Fruit fly (Drosophila melanogaster) whole organism, embryonic: Measurements from ENCODE around the gene CCAP.
A peak's percentile ranks its signal among the peaks of the same experiment; 100 is the strongest.

Experiments
- CG10209 ChIP-seq: fragments of 200-800 bp; sonication (Bioruptor generic); optimal IDR thresholded peaks from 3 replicates; lab custom pipeline; 2017; ENCODE audit warnings: missing biosample characterization, mild to moderate bottlenecking, missing genetic modification characterization, missing genetic modification reagents
- CG10274 ChIP-seq: fragments of 200-800 bp; sonication (Bioruptor generic); optimal IDR thresholded peaks from 3 replicates; lab custom pipeline; 2017; ENCODE audit warnings: missing biosample characterization, mild to moderate bottlenecking, missing genetic modification characterization
- CG10959 ChIP-seq: fragments of 200-800 bp; sonication (Bioruptor generic); IDR thresholded peaks from 2 replicates; pipeline ENCODE4 v1.3.6; 2022; ENCODE audit warnings: missing biosample characterization, missing genetic modification characterization
- CG11093 ChIP-seq: fragments of 200-800 bp; sonication (Bioruptor generic); IDR thresholded peaks from 3 replicates; pipeline ENCODE4 v1.3.6; 2022; ENCODE audit warnings: missing biosample characterization, missing genetic modification characterization
- CG12155 ChIP-seq: fragments of 200-800 bp; sonication (Bioruptor generic); optimal IDR thresholded peaks from 3 replicates; lab custom pipeline; 2016; ENCODE audit warnings: missing biosample characterization, missing genetic modification characterization
- CG15696 ChIP-seq: fragments of 200-800 bp; sonication (Bioruptor generic); optimal IDR thresholded peaks from 2 replicates; lab custom pipeline; 2019; ENCODE audit warnings: missing biosample characterization, mild to moderate bottlenecking, missing genetic modification characterization, moderate library complexity
- CG17385 ChIP-seq: fragments of 200-800 bp; sonication (Bioruptor generic); optimal IDR thresholded peaks from 3 replicates; lab custom pipeline; 2018; ENCODE audit warnings: missing biosample characterization, mild to moderate bottlenecking, missing genetic modification characterization
- CG1792 ChIP-seq: fragments of 200-800 bp; sonication (Bioruptor generic); optimal IDR thresholded peaks from 2 replicates; lab custom pipeline; 2016; ENCODE audit warnings: missing biosample characterization, missing genetic modification characterization
- CG1832 ChIP-seq: fragments of 200-800 bp; sonication (Bioruptor generic); optimal IDR thresholded peaks from 2 replicates; lab custom pipeline; 2017; ENCODE audit warnings: missing biosample characterization, mild to moderate bottlenecking, missing genetic modification characterization, inconsistent platforms
- CG32772 ChIP-seq: fragments of 200-800 bp; sonication (Bioruptor generic); IDR thresholded peaks from 2 replicates; pipeline ENCODE4 v1.3.6; 2022; ENCODE audit warnings: missing biosample characterization, missing genetic modification characterization
- CG3407 ChIP-seq: fragments of 200-800 bp; sonication (Bioruptor generic); optimal IDR thresholded peaks from 2 replicates; lab custom pipeline; 2018; ENCODE audit warnings: missing biosample characterization, mild to moderate bottlenecking, missing genetic modification characterization
- CG34224 ChIP-seq: fragments of 200-800 bp; sonication (Bioruptor generic); IDR thresholded peaks from 3 replicates; pipeline ENCODE4 v1.3.6; 2022; ENCODE audit warnings: missing biosample characterization, missing genetic modification characterization; ENCODE audit not compliant: partially characterized antibody
- CG3726 ChIP-seq: fragments of 200-800 bp; sonication (Bioruptor generic); IDR thresholded peaks from 3 replicates; pipeline ENCODE4, ENCODE4 v1.3.6; 2022; ENCODE audit warnings: missing biosample characterization, missing genetic modification characterization
- CG4617 ChIP-seq: fragments of 200-800 bp; sonication (Bioruptor generic); optimal IDR thresholded peaks from 3 replicates; lab custom pipeline; 2016; ENCODE audit warnings: missing biosample characterization, missing genetic modification characterization, borderline replicate concordance
- CG5245 ChIP-seq: fragments of 200-800 bp; sonication (Bioruptor generic); optimal IDR thresholded peaks from 3 replicates; lab custom pipeline; 2016; ENCODE audit warnings: missing biosample characterization, missing genetic modification characterization
- CG8281 ChIP-seq: fragments of 200-800 bp; sonication (Bioruptor generic); optimal IDR thresholded peaks from 2 replicates; lab custom pipeline; 2018; ENCODE audit warnings: missing biosample characterization, mild to moderate bottlenecking, missing genetic modification characterization, moderate library complexity
- CG8290 ChIP-seq, 3 experiments: fragments of 200-800 bp; sonication (Bioruptor generic); optimal IDR thresholded peaks; 2 replicates each; lab custom pipeline; 2016 to 2019; ENCODE audit warnings: missing biosample characterization in 3 of 3, missing genetic modification characterization in 3 of 3, mild to moderate bottlenecking in 2 of 3, moderate library complexity in 1 of 3
- CG8388 ChIP-seq: fragments of 200-800 bp; sonication (Bioruptor generic); optimal IDR thresholded peaks from 2 replicates; lab custom pipeline; 2019; ENCODE audit warnings: missing biosample characterization, mild to moderate bottlenecking, missing genetic modification characterization, moderate library complexity
- CG9609 ChIP-seq: fragments of 200-800 bp; sonication (Bioruptor generic); optimal IDR thresholded peaks from 3 replicates; lab custom pipeline; 2016; ENCODE audit warnings: missing biosample characterization, missing genetic modification characterization
- CHES-1-like ChIP-seq: fragments of 200-800 bp; sonication (Bioruptor generic); optimal IDR thresholded peaks from 2 replicates; lab custom pipeline; 2016; ENCODE audit warnings: missing biosample characterization, missing genetic modification characterization
- Chrac-16 ChIP-seq: fragments of 200-800 bp; sonication (Bioruptor generic); optimal IDR thresholded peaks from 3 replicates; lab custom pipeline; 2016; ENCODE audit warnings: missing biosample characterization, missing genetic modification characterization
- D19B ChIP-seq: fragments of 200-800 bp; sonication (Bioruptor generic); optimal IDR thresholded peaks from 2 replicates; lab custom pipeline; 2017; ENCODE audit warnings: missing biosample characterization, mild to moderate bottlenecking, missing genetic modification characterization
- Dad ChIP-seq: fragments of 200-800 bp; sonication (Bioruptor generic); optimal IDR thresholded peaks from 3 replicates; lab custom pipeline; 2016; ENCODE audit warnings: missing biosample characterization, missing genetic modification characterization
- Dfd ChIP-seq, 2 experiments: fragments of >200 bp; optimal IDR thresholded peaks; 2 replicates each; lab custom pipeline; 2017; ENCODE audit warnings: missing biosample characterization in 2 of 2, missing genetic modification characterization in 2 of 2
- Dp ChIP-seq: fragments of 200-800 bp; sonication (Bioruptor generic); optimal IDR thresholded peaks from 2 replicates; lab custom pipeline; 2018; ENCODE audit warnings: missing biosample characterization, mild to moderate bottlenecking, missing genetic modification characterization, moderate library complexity
- E2f1 ChIP-seq: fragments of 200-800 bp; sonication (Bioruptor generic); IDR thresholded peaks from 2 replicates; pipeline ENCODE4 v1.3.6; 2022; ENCODE audit warnings: missing biosample characterization, missing genetic modification characterization
- Fer1 ChIP-seq: fragments of 200-800 bp; sonication (Bioruptor generic); optimal IDR thresholded peaks from 2 replicates; lab custom pipeline; 2017; ENCODE audit warnings: missing biosample characterization, mild to moderate bottlenecking, missing genetic modification characterization
- Hr51 ChIP-seq, 2 experiments: fragments of 200-800 bp; sonication (Bioruptor generic); optimal IDR thresholded peaks; 2 replicates in 1 of 2; 3 replicates in 1 of 2; lab custom pipeline; 2016 to 2018; ENCODE audit warnings: missing biosample characterization in 2 of 2, missing genetic modification characterization in 2 of 2, mild to moderate bottlenecking in 1 of 2, moderate library complexity in 1 of 2
- Optix ChIP-seq: fragments of 200-800 bp; sonication (Bioruptor generic); IDR thresholded peaks from 3 replicates; pipeline ENCODE4 v1.3.6; 2022; ENCODE audit warnings: missing biosample characterization, missing genetic modification characterization
- Poxn ChIP-seq: fragments of 200-800 bp; sonication (Bioruptor generic); IDR thresholded peaks from 2 replicates; pipeline ENCODE4 v1.3.6; 2022; ENCODE audit warnings: missing biosample characterization, missing genetic modification characterization
- Taf1 ChIP-seq: fragments of 200-800 bp; sonication (Bioruptor generic); IDR thresholded peaks from 2 replicates; pipeline ENCODE4 v1.3.6; 2022; ENCODE audit warnings: missing biosample characterization, missing genetic modification characterization
- Xbp1 ChIP-seq: fragments of 200-800 bp; sonication (Bioruptor generic); optimal IDR thresholded peaks from 3 replicates; lab custom pipeline; 2016; ENCODE audit warnings: missing biosample characterization, mild to moderate bottlenecking, missing genetic modification characterization
- esg ChIP-seq: fragments of 200-800 bp; sonication (Bioruptor generic); conservative IDR thresholded peaks from 2 replicates; pipeline ENCODE4 v1.3.6; 2022; ENCODE audit warnings: missing biosample characterization, missing genetic modification characterization
- fd64A ChIP-seq: fragments of 200-800 bp; sonication (Bioruptor generic); optimal IDR thresholded peaks from 3 replicates; lab custom pipeline; 2018; ENCODE audit warnings: missing biosample characterization, mild to moderate bottlenecking, missing genetic modification characterization
- fu2 ChIP-seq: fragments of 200-800 bp; sonication (Bioruptor generic); optimal IDR thresholded peaks from 2 replicates; lab custom pipeline; 2016; ENCODE audit warnings: missing biosample characterization, missing genetic modification characterization
- hbn ChIP-seq: fragments of 200-800 bp; sonication (Bioruptor generic); IDR thresholded peaks from 2 replicates; pipeline ENCODE4 v1.3.6; 2022; ENCODE audit warnings: missing biosample characterization, missing genetic modification characterization; ENCODE audit not compliant: partially characterized antibody
- hth ChIP-seq: fragments of >200 bp; optimal IDR thresholded peaks from 2 replicates; lab custom pipeline; 2017; ENCODE audit warnings: inconsistent platforms
- jumu ChIP-seq: fragments of 200-800 bp; sonication (Bioruptor generic); optimal IDR thresholded peaks from 3 replicates; lab custom pipeline; 2016; ENCODE audit warnings: missing biosample characterization, missing genetic modification characterization
- kah ChIP-seq: fragments of 200-800 bp; sonication (Bioruptor generic); optimal IDR thresholded peaks from 2 replicates; lab custom pipeline; 2018; ENCODE audit warnings: missing biosample characterization, mild to moderate bottlenecking, missing genetic modification characterization
- org-1 ChIP-seq: fragments of 200-800 bp; sonication (Bioruptor generic); optimal IDR thresholded peaks from 2 replicates; lab custom pipeline; 2017; ENCODE audit warnings: missing biosample characterization, missing genetic modification characterization
- phol ChIP-seq: fragments of 200-800 bp; sonication (Bioruptor generic); optimal IDR thresholded peaks from 3 replicates; lab custom pipeline; 2018; ENCODE audit warnings: missing biosample characterization, mild to moderate bottlenecking, missing genetic modification characterization, moderate library complexity
- rib ChIP-seq: fragments of 200-800 bp; sonication (Bioruptor generic); IDR thresholded peaks from 2 replicates; pipeline ENCODE4 v1.3.6; 2022; ENCODE audit warnings: missing biosample characterization, missing genetic modification characterization
- row ChIP-seq: fragments of 200-800 bp; sonication (Bioruptor generic); IDR thresholded peaks from 3 replicates; pipeline ENCODE4 v1.3.6; 2022; ENCODE audit warnings: missing biosample characterization, missing genetic modification characterization
- run ChIP-seq: fragments of 200-800 bp; sonication (Bioruptor generic); optimal IDR thresholded peaks from 3 replicates; lab custom pipeline; 2018; ENCODE audit warnings: missing biosample characterization, mild to moderate bottlenecking, missing genetic modification characterization
- schlank ChIP-seq: fragments of 200-800 bp; sonication (Bioruptor generic); optimal IDR thresholded peaks from 2 replicates; lab custom pipeline; 2018; ENCODE audit warnings: missing biosample characterization, mild to moderate bottlenecking, missing genetic modification characterization
- slbo ChIP-seq: fragments of 200-800 bp; sonication (Bioruptor generic); IDR thresholded peaks from 2 replicates; pipeline ENCODE4 v1.3.6; 2022; ENCODE audit warnings: missing biosample characterization, missing genetic modification characterization
- tgo ChIP-seq: fragments of 200-800 bp; sonication (Bioruptor generic); IDR thresholded peaks from 3 replicates; pipeline ENCODE4 v1.3.6; 2022; ENCODE audit warnings: missing biosample characterization, missing genetic modification characterization
- twi ChIP-seq: fragments of 200-800 bp; optimal IDR thresholded peaks from 2 replicates; lab custom pipeline; 2019; ENCODE audit warnings: missing biosample characterization, mild to moderate bottlenecking, missing genetic modification characterization, moderate library complexity
- yki ChIP-seq: fragments of >200 bp; optimal IDR thresholded peaks from 3 replicates; lab custom pipeline; 2018
- zen2 ChIP-seq: fragments of 200-800 bp; sonication (Bioruptor generic); IDR thresholded peaks from 3 replicates; pipeline ENCODE4 v1.3.6; 2022; ENCODE audit warnings: missing biosample characterization, missing genetic modification characterization; ENCODE audit not compliant: partially characterized antibody

Gene CCAP

DNA sequence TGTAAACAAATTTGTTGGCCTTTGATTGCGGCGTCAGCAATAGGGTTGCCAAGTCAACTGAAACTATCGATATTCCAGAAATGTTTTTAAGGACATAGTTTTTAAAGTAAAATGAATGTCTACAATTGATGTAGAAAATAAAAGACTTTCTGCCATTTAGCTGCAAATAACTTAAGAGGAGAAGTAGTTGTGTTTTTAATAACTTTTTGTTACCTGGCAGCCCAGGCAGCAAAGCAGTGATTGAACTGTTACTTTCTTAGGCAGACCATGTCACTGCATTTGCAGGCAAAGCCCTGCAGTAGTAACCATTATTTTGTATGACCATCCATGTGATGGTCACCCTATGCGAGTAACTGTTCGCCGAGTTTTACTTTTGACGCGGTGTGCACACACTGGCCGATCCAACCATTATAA is 48.7 kb upstream of the CCAP start, which contains the start of the genes rumi, CG7029 and Usp12-46 (continued):
- peak; percentile 53; the same call in 1 of the 2 replicates for TF ChIP-seq Taf1 (GFP tag; lab: Robert Waterston, UW)
- peak; percentile 77 for TF ChIP-seq E2f1 (GFP tag; lab: Robert Waterston, UW)
- peak; percentile 71 for TF ChIP-seq CG17385 (GFP tag; lab: Kevin White, UChicago)
- peak; percentile 76; the same call in 2 of the 3 replicates for TF ChIP-seq CG3726 (GFP tag; lab: Robert Waterston, UW)
- TF ChIP-seq zen2 (GFP tag; lab: Robert Waterston, UW) = peak; percentile 49; the same call in 1 of the 3 replicates
- TF ChIP-seq CG12155 (GFP tag; lab: Kevin White, UChicago) = peak; percentile 88
- TF ChIP-seq Poxn (GFP tag; lab: Robert Waterston, UW) = peak; percentile 61; the same call in 1 of the 2 replicates
- TF ChIP-seq CG10209 = peak; percentile 84
- peak; percentile 85 for TF ChIP-seq CG4617
- TF ChIP-seq CG15696 (tag; lab: Kevin White, UChicago) = peak; percentile 87
- peak; percentile 59 for TF ChIP-seq schlank
- TF ChIP-seq hth (lab: Kevin White, UChicago) = no peak
- peak; percentile 83 for TF ChIP-seq CG32772 (GFP tag; lab: Robert Waterston, UW)
- peak; percentile 84 for TF ChIP-seq esg (GFP tag; lab: Robert Waterston, UW)
- peak; percentile 80 for TF ChIP-seq tgo (GFP tag; lab: Robert Waterston, UW)
- peak; percentile 92 for TF ChIP-seq Xbp1 (GFP tag; lab: Kevin White, UChicago)
- TF ChIP-seq CG34224 (GFP tag; lab: Robert Waterston, UW) = peak; percentile 81
- TF ChIP-seq CG10274 = peak; percentile 10
- TF ChIP-seq yki (lab: Kevin White, UChicago) = no peak
- peak; percentile 83 for TF ChIP-seq CG8290 (GFP tag; optimal IDR thresholded peaks at IDR 0.05; lab: Kevin White, UChicago)
- TF ChIP-seq CG8290 (tag; optimal IDR thresholded peaks at IDR 0.05; lab: Kevin White, UChicago) = peak in 1 of 2 experiments; percentile 86
- TF ChIP-seq fd64A (GFP tag; lab: Kevin White, UChicago) = no peak
- peak; percentile 58 for TF ChIP-seq D19B (GFP tag; lab: Kevin White, UChicago)
- peak; percentile 87 for TF ChIP-seq CG9609
- peak; percentile 90 for TF ChIP-seq phol
- peak; percentile 44 for TF ChIP-seq Dp (GFP tag; lab: Kevin White, UChicago)
- peak; percentile 56 for TF ChIP-seq run (tag; lab: Kevin White, UChicago)
- peak; percentile 82 for TF ChIP-seq Dad
- TF ChIP-seq Chrac-16 = peak; percentile 89
- TF ChIP-seq CG1832 (GFP tag; lab: Kevin White, UChicago) = no peak
- TF ChIP-seq jumu (GFP tag; lab: Kevin White, UChicago) = peak; percentile 94
- peak; percentile 28; the same call in 1 of the 3 replicates for TF ChIP-seq CG11093 (GFP tag; lab: Robert Waterston, UW)
- TF ChIP-seq CHES-1-like (GFP tag; lab: Kevin White, UChicago) = peak; percentile 97
- TF ChIP-seq org-1 (GFP tag; lab: Kevin White, UChicago) = peak; percentile 66
- peak; percentile 71 for TF ChIP-seq CG5245 (GFP tag; lab: Kevin White, UChicago)
- TF ChIP-seq hbn (GFP tag; lab: Robert Waterston, UW) = peak; percentile 75
- TF ChIP-seq CG10959 = peak; percentile 73
- TF ChIP-seq row (GFP tag; lab: Robert Waterston, UW) = peak; percentile 97
- peak; percentile 57 for TF ChIP-seq CG1792
- peak; percentile 81 for TF ChIP-seq Optix
- peak; percentile 90 for TF ChIP-seq fu2
- TF ChIP-seq Hr51 (GFP tag; optimal IDR thresholded peaks at IDR 0.05; lab: Kevin White, UChicago) = peak; percentile 86 to 90
- no peak for TF ChIP-seq kah (GFP tag; lab: Kevin White, UChicago)
- TF ChIP-seq slbo (GFP tag; lab: Robert Waterston, UW) = peak; percentile 93
- peak; percentile 72 for TF ChIP-seq CG3407 (GFP tag; lab: Kevin White, UChicago)
- TF ChIP-seq rib = 0 out of 2 replicates have a peak, but pooled peaks have one; percentile 20
- TF ChIP-seq CG8281 (tag; lab: Kevin White, UChicago) = peak; percentile 47
- TF ChIP-seq Fer1 = peak; percentile 75
- TF ChIP-seq CG8388 (GFP tag; lab: Kevin White, UChicago) = peak; percentile 86
- TF ChIP-seq twi = peak; percentile 80
- TF ChIP-seq Dfd (GFP tag; optimal IDR thresholded peaks at IDR 0.05; lab: Kevin White, UChicago) = no peak
